Worm (Caenorhabditis elegans) whole organism, late embryonic: Measurements from ENCODE around the gene Y73B6BL.289.

Source experiments
- K09A11.1 ChIP-seq: sonication (generic microtip); optimal IDR thresholded peaks from 2 replicates; lab custom pipeline; 2017; ENCODE audit warnings: antibody characterized with exemption, mild to moderate bottlenecking, missing genetic modification characterization, missing compliant biosample characterization; ENCODE audit not compliant: insufficient read depth
- ceh-2 ChIP-seq: sonication (generic microtip); optimal IDR thresholded peaks from 2 replicates; lab custom pipeline; 2016; ENCODE audit warnings: missing genotype, missing genetic modification characterization, missing compliant biosample characterization
- ceh-9 ChIP-seq: sonication (generic microtip); optimal IDR thresholded peaks from 2 replicates; lab custom pipeline; 2016; ENCODE audit warnings: mild to moderate bottlenecking, missing genetic modification characterization, inconsistent platforms, missing compliant biosample characterization
- elt-4 ChIP-seq: sonication (generic microtip); optimal IDR thresholded peaks from 2 replicates; lab custom pipeline; 2016; ENCODE audit warnings: missing genetic modification characterization, missing compliant biosample characterization
- fkh-6 ChIP-seq: sonication (generic microtip); optimal IDR thresholded peaks from 2 replicates; lab custom pipeline; 2016; ENCODE audit warnings: missing genetic modification characterization, missing compliant biosample characterization
- hlh-30 ChIP-seq: sonication (generic microtip); optimal IDR thresholded peaks from 2 replicates; lab custom pipeline; 2017; ENCODE audit warnings: antibody characterized with exemption, missing genetic modification characterization, missing compliant biosample characterization; ENCODE audit not compliant: insufficient read depth
- madf-2 ChIP-seq: sonication (generic microtip); optimal IDR thresholded peaks from 2 replicates; lab custom pipeline; 2017; ENCODE audit warnings: missing genetic modification characterization, missing compliant biosample characterization
- mec-3 ChIP-seq: sonication (generic microtip); optimal IDR thresholded peaks from 2 replicates; lab custom pipeline; 2016; ENCODE audit warnings: borderline replicate concordance, missing genetic modification characterization, missing compliant biosample characterization
- nhr-11 ChIP-seq: fragments of 150-350 bp; optimal IDR thresholded peaks from 2 replicates; lab custom pipeline; 2014; ENCODE audit warnings: missing biosample characterization, missing genetic modification characterization
- pag-3 ChIP-seq: sonication (generic microtip); optimal IDR thresholded peaks from 2 replicates; lab custom pipeline; 2016; ENCODE audit warnings: missing compliant biosample characterization, missing genetic modification characterization, borderline replicate concordance
- pha-4 ChIP-seq: fragments of 150-350 bp; optimal IDR thresholded peaks from 2 replicates; lab custom pipeline; 2018; ENCODE audit warnings: missing biosample characterization, missing genetic modification reagents, missing genetic modification characterization
- pqm-1 ChIP-seq: sonication (generic microtip); optimal IDR thresholded peaks from 2 replicates; lab custom pipeline; 2016; ENCODE audit warnings: missing genetic modification characterization, missing compliant biosample characterization
- unc-42 ChIP-seq: sonication (generic microtip); optimal IDR thresholded peaks from 2 replicates; lab custom pipeline; 2016; ENCODE audit warnings: missing genotype, missing genetic modification characterization, missing compliant biosample characterization

- TF ChIP-seq pag-3 (no peak), unc-42 (tag; lab: Kevin White, UChicago) (no peak), fkh-6 (tag; lab: Kevin White, UChicago) (no peak), nhr-11 (tag; lab: Kevin White, UChicago) (no peak), elt-4 (no peak), K09A11.1 (tag; lab: Kevin White, UChicago) (no peak), hlh-30 (tag; lab: Kevin White, UChicago) (no peak), ceh-9 (tag; lab: Kevin White, UChicago) (no peak), mec-3 (tag; lab: Kevin White, UChicago) (no peak), madf-2 (tag; lab: Kevin White, UChicago) (no peak), pqm-1 (tag; lab: Kevin White, UChicago) (no peak), pha-4 (no peak), ceh-2 (tag; lab: Kevin White, UChicago) (no peak)
These were observed 16.5 kb upstream of the Y73B6BL.289 start for ce11 chrIV:6330790-6331189.
